Fruit fly (Drosophila melanogaster): ENCODE results near the gene CG5478.

The CG5478 gene

DNA sequence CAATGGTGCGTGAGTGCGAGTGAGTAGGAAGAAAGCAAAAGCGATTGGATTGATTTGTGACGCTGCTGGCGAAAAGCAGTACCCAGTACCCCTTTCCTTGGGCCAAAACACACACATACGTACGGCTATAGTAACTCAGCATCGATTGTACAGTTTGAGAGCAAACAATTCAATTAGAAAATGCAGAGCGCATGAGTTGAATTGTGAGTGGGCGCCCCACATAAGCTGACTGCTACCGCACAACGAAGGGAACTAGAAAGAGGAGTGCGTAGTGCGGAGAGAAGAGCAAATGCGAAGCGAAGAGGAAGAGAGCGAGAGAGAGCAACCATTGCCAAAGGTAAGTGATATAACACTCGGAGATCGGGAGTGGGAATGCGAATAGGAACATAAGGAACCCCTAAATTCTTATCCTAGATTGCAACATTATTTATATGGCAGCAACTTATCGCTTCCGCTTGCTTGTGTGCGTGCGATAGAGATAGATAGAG, 40.0 kb upstream of the CG5478 start (continued):
- TF ChIP-seq CG15073 (GFP tag; optimal IDR thresholded peaks at IDR 0.05) (no peak), Awh (GFP tag; IDR thresholded peaks at IDR 0.05) (no peak)

DNA sequence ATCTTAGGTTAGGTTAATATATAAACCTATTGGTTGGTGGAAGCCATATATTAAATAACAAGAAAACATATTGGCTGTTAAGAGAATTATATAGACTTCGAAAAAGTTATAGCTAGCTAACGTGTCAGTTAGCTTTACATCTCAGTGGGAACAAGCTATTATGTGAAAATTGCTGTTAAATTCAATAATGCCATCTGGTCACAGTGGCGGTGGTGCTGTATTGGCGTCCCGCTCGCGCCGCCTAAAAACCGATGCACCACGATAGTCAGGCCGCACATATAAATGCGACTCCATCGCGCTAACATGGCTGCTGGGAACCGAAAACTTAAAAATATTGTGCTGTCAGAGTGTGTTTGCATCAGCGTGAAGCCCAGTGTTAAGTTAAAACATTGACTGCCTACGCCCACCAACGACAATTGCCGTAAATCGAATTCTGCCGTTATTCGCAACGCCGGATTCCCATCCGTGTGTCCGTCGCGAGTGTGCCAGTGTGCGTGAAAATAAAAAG, 39.5 kb upstream of the CG5478 start, which contains the start of gene Hel89B:
Gene Hel89B (plus strand): TSS at position 320 of the 508 bp plus-strand sequence.
- TF ChIP-seq CG17802 (tag; optimal IDR thresholded peaks at IDR 0.05), result peak; percentile 90
- TF ChIP-seq NFAT (GFP tag; IDR thresholded peaks at IDR 0.05), result no peak
- TF ChIP-seq Dip3 (GFP tag; optimal IDR thresholded peaks at IDR 0.05), result peak; percentile 62
- TF ChIP-seq pho (GFP tag; optimal IDR thresholded peaks at IDR 0.05), result peak; percentile 76
- TF ChIP-seq CG4730 (GFP tag; IDR thresholded peaks at IDR 0.05), result no peak
- TF ChIP-seq MESR4 (GFP tag; optimal IDR thresholded peaks at IDR 0.05), result peak; percentile 97
- TF ChIP-seq phol (tag; optimal IDR thresholded peaks at IDR 0.05), result peak; percentile 88
- TF ChIP-seq Sry-β (GFP tag; optimal IDR thresholded peaks at IDR 0.05), result peak; percentile 45
- TF ChIP-seq nerfin-2 (GFP tag; IDR thresholded peaks at IDR 0.05; ENCODE audit: partially characterized antibody), result no peak
- peak; percentile 22 for TF ChIP-seq kay (GFP tag; optimal IDR thresholded peaks at IDR 0.05)
- peak; percentile 70 for TF ChIP-seq grau (tag; optimal IDR thresholded peaks at IDR 0.05)
- TF ChIP-seq ro (GFP tag; IDR thresholded peaks at IDR 0.05), result no peak
- TF ChIP-seq CG10654 (GFP tag; optimal IDR thresholded peaks at IDR 0.05), result peak; percentile 65
- TF ChIP-seq CG3847 (GFP tag; IDR thresholded peaks at IDR 0.05), result no peak
- no peak for TF ChIP-seq CG31224 (GFP tag; IDR thresholded peaks at IDR 0.05)
- no peak for TF ChIP-seq pita (GFP tag; optimal IDR thresholded peaks at IDR 0.05)
- no peak for TF ChIP-seq Opbp (GFP tag; IDR thresholded peaks at IDR 0.05; ENCODE audit: partially characterized antibody)
- no peak for TF ChIP-seq Kr (GFP tag; optimal IDR thresholded peaks at IDR 0.05)
- no peak for TF ChIP-seq CG32532 (GFP tag; IDR thresholded peaks at IDR 0.05)
- no peak for TF ChIP-seq crol (GFP tag; IDR thresholded peaks at IDR 0.05)
- TF ChIP-seq odd (GFP tag; optimal IDR thresholded peaks at IDR 0.05), result no peak
- TF ChIP-seq Mad (GFP tag; optimal IDR thresholded peaks at IDR 0.05), result peak; percentile 49
- no peak for TF ChIP-seq ssp (GFP tag; IDR thresholded peaks at IDR 0.05)
- peak; percentile 65 for TF ChIP-seq Fer2 (tag; optimal IDR thresholded peaks at IDR 0.05)
- TF ChIP-seq abd-A (tag; optimal IDR thresholded peaks at IDR 0.05), result no peak
- TF ChIP-seq pnt (GFP tag; optimal IDR thresholded peaks at IDR 0.05), result peak; percentile 57
- peak; percentile 73 for TF ChIP-seq CG15696 (tag; optimal IDR thresholded peaks at IDR 0.05)
- TF ChIP-seq da (GFP tag; optimal IDR thresholded peaks at IDR 0.05), result no peak
- TF ChIP-seq zen (tag; optimal IDR thresholded peaks at IDR 0.05), result peak; percentile 73
- no peak for TF ChIP-seq CG14050 (GFP tag; IDR thresholded peaks at IDR 0.05)
- TF ChIP-seq CG14710 (tag; optimal IDR thresholded peaks at IDR 0.05), result peak; percentile 90
- peak; percentile 34 for TF ChIP-seq fu2 (GFP tag; optimal IDR thresholded peaks at IDR 0.05)
- no peak for TF ChIP-seq CG7745 (tag; optimal IDR thresholded peaks at IDR 0.05)
- peak; percentile 89 for TF ChIP-seq trem (tag; optimal IDR thresholded peaks at IDR 0.05)
- TF ChIP-seq GATAe (GFP tag; conservative IDR thresholded peaks at IDR 0.05), result no peak
- no peak for TF ChIP-seq sob (GFP tag; IDR thresholded peaks at IDR 0.05)
- TF ChIP-seq aop (GFP tag; IDR thresholded peaks at IDR 0.05), result no peak
- peak; percentile 53 for TF ChIP-seq Max (GFP tag; optimal IDR thresholded peaks at IDR 0.05)
- peak; percentile 68 for TF ChIP-seq Camta (GFP tag; optimal IDR thresholded peaks at IDR 0.05)
- TF ChIP-seq CG17829 (tag; optimal IDR thresholded peaks at IDR 0.05), result peak; percentile 68
- TF ChIP-seq CG17361 (GFP tag; IDR thresholded peaks at IDR 0.05), result no peak
- peak; percentile 67 for TF ChIP-seq Chrac-16 (GFP tag; optimal IDR thresholded peaks at IDR 0.05)
- peak; percentile 56 for TF ChIP-seq CG18476 (GFP tag; optimal IDR thresholded peaks at IDR 0.05)
- TF ChIP-seq CG43689 (GFP tag; IDR thresholded peaks at IDR 0.05), result no peak
- no peak for TF ChIP-seq zf30C (GFP tag; optimal IDR thresholded peaks at IDR 0.05)
- peak; percentile 51 for TF ChIP-seq fd3F (GFP tag; optimal IDR thresholded peaks at IDR 0.05)
- TF ChIP-seq so (GFP tag; IDR thresholded peaks at IDR 0.05), result no peak
- TF ChIP-seq Hsf (GFP tag; optimal IDR thresholded peaks at IDR 0.05), result peak; percentile 80

Measured in whole organism, embryonic.